Fruit fly (Drosophila melanogaster): ENCODE measurements around the gene Raf.

Gene Raf

DNA sequence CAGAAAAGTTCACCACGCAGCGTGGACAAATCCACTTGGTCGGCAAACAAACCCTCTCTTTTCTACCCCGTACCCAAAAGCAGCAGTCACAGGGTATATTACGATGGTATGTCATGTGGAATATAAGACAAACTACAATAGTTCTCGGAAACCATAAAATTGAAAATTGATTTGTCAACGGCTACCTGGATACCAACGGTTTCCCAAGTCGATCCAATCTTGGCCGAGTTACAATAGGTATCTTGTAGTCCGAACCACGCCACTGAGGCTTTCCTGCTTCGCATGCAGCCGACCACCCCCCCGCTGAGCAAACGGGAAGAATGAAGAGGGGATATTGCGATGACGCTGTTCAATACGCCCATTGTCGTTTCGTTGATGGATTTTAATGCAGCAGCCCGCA lies 23.1 kb downstream of the Raf start (continued):
- TF ChIP-seq Aef1 (GFP tag; IDR thresholded peaks at IDR 0.05) = 0 out of 3 replicates have a peak, but pooled peaks have one; percentile 20
- no peak for TF ChIP-seq crc (GFP tag; optimal IDR thresholded peaks at IDR 0.05)
- TF ChIP-seq CG10147 (GFP tag; optimal IDR thresholded peaks at IDR 0.05) = no peak
- peak; percentile 47 for TF ChIP-seq ATbp (GFP tag; optimal IDR thresholded peaks at IDR 0.05)
- no peak for TF ChIP-seq CG31388 (GFP tag; optimal IDR thresholded peaks at IDR 0.05)
- TF ChIP-seq CG7786 (GFP tag; optimal IDR thresholded peaks at IDR 0.05) = peak; percentile 27
- no peak for TF ChIP-seq seq (GFP tag; IDR thresholded peaks at IDR 0.05)
- no peak for TF ChIP-seq CG10462 (GFP tag; optimal IDR thresholded peaks at IDR 0.05)
- no peak for TF ChIP-seq caup (GFP tag; optimal IDR thresholded peaks at IDR 0.05; ENCODE audit: severe bottlenecking)
- peak; percentile 58 for TF ChIP-seq mam (GFP tag; optimal IDR thresholded peaks at IDR 0.05)
- TF ChIP-seq gsb (GFP tag; IDR thresholded peaks at IDR 0.05) = 0 out of 2 replicates have a peak, but pooled peaks have one; percentile 9
- no peak for TF ChIP-seq CG15514 (GFP tag; optimal IDR thresholded peaks at IDR 0.05)
- no peak for TF ChIP-seq ftz-f1 (GFP tag; optimal IDR thresholded peaks at IDR 0.05)
- no peak for TF ChIP-seq luna (GFP tag; optimal IDR thresholded peaks at IDR 0.05)
- no peak for TF ChIP-seq dimm (GFP tag; IDR thresholded peaks at IDR 0.05)
- TF ChIP-seq Xbp1 (GFP tag; optimal IDR thresholded peaks at IDR 0.05) = peak; percentile 30
- peak; percentile 50 for TF ChIP-seq CG31224 (GFP tag; IDR thresholded peaks at IDR 0.05)
- TF ChIP-seq CG4360 (GFP tag; IDR thresholded peaks at IDR 0.05) = peak; percentile 60; the same call in 1 of the 2 replicates
- TF ChIP-seq cg (GFP tag; optimal IDR thresholded peaks at IDR 0.05) = no peak
- no peak for TF ChIP-seq CG17568 (GFP tag; optimal IDR thresholded peaks at IDR 0.05)
- peak; percentile 12 for TF ChIP-seq CG1602 (GFP tag; optimal IDR thresholded peaks at IDR 0.05)
- no peak for TF ChIP-seq mld (GFP tag; IDR thresholded peaks at IDR 0.05; ENCODE audit: partially characterized antibody)
- no peak for TF ChIP-seq cas (GFP tag; IDR thresholded peaks at IDR 0.05)
- peak; percentile 56 for TF ChIP-seq CG11504 (tag; optimal IDR thresholded peaks at IDR 0.05)
- TF ChIP-seq CG16815 (GFP tag; optimal IDR thresholded peaks at IDR 0.05) = peak; percentile 51
- no peak for TF ChIP-seq CG10431 (GFP tag; optimal IDR thresholded peaks at IDR 0.05)
- peak; percentile 31 for TF ChIP-seq en (GFP tag; optimal IDR thresholded peaks at IDR 0.05)
- TF ChIP-seq CG5245 (GFP tag; optimal IDR thresholded peaks at IDR 0.05) = peak; percentile 0
- peak; percentile 34 for TF ChIP-seq D19A (tag; optimal IDR thresholded peaks at IDR 0.05)
- TF ChIP-seq Neu2 (GFP tag; optimal IDR thresholded peaks at IDR 0.05; ENCODE audit: borderline replicate concordance) = no peak
- TF ChIP-seq zfh2 (GFP tag; optimal IDR thresholded peaks at IDR 0.05) = no peak
- no peak for TF ChIP-seq nerfin-2 (GFP tag; IDR thresholded peaks at IDR 0.05; ENCODE audit: partially characterized antibody)
- peak; percentile 63; the same call in 1 of the 2 replicates for TF ChIP-seq ranshi (GFP tag; IDR thresholded peaks at IDR 0.05)
- TF ChIP-seq CG8944 (GFP tag; optimal IDR thresholded peaks at IDR 0.05) = peak; percentile 11
- TF ChIP-seq NC2β (GFP tag; optimal IDR thresholded peaks at IDR 0.05) = peak; percentile 2
- TF ChIP-seq hth (optimal IDR thresholded peaks at IDR 0.05) = no peak
- peak; percentile 17 for TF ChIP-seq CG14965 (GFP tag; optimal IDR thresholded peaks at IDR 0.05; ENCODE audit: borderline replicate concordance)
- TF ChIP-seq CG12299 (tag; optimal IDR thresholded peaks at IDR 0.05) = no peak
- TF ChIP-seq CG13894 (tag; optimal IDR thresholded peaks at IDR 0.05) = no peak
- TF ChIP-seq CG12942 (GFP tag; optimal IDR thresholded peaks at IDR 0.05) = no peak
- TF ChIP-seq exex (tag; optimal IDR thresholded peaks at IDR 0.05) = no peak
- TF ChIP-seq HHEX (GFP tag; optimal IDR thresholded peaks at IDR 0.05) = no peak
- TF ChIP-seq CG4707 (GFP tag; optimal IDR thresholded peaks at IDR 0.05) = no peak
- peak; percentile 45 for TF ChIP-seq CG8388 (GFP tag; optimal IDR thresholded peaks at IDR 0.05)
- TF ChIP-seq CG3163 (GFP tag; optimal IDR thresholded peaks at IDR 0.05) = no peak
- TF ChIP-seq grau (tag; optimal IDR thresholded peaks at IDR 0.05) = peak; percentile 39
- TF ChIP-seq TFAM (GFP tag; optimal IDR thresholded peaks at IDR 0.05) = no peak
- TF ChIP-seq dmrt99B (tag; optimal IDR thresholded peaks at IDR 0.05) = peak; percentile 82
- TF ChIP-seq ttk (GFP tag; IDR thresholded peaks at IDR 0.05) = peak; percentile 84
- TF ChIP-seq shn (GFP tag; optimal IDR thresholded peaks at IDR 0.05) = peak; percentile 35
- TF ChIP-seq CG7839 (tag; optimal IDR thresholded peaks at IDR 0.05) = peak; percentile 29
